Worm (Caenorhabditis elegans) whole organism, L4 larva: ENCODE data around the gene tost-1.
A peak's percentile ranks its signal among the peaks of the same experiment; 100 is the strongest.

Experiments used
- D1046.2 ChIP-seq: fragments of 200-800 bp; sonication (Bioruptor generic); IDR thresholded peaks from 2 replicates; pipeline ENCODE4 v1.3.6; 2022; ENCODE audit warnings: missing genetic modification characterization, missing compliant biosample characterization
- F44E2.7 ChIP-seq: fragments of 200-800 bp; sonication (Bioruptor generic); IDR thresholded peaks from 2 replicates; pipeline ENCODE4 v2.1.2; 2022; ENCODE audit warnings: missing genetic modification characterization, missing compliant biosample characterization
- F49E8.2 ChIP-seq: sonication (generic microtip); optimal IDR thresholded peaks from 2 replicates; lab custom pipeline; 2016; ENCODE audit warnings: missing compliant biosample characterization, mild to moderate bottlenecking, missing genetic modification characterization, borderline replicate concordance
- Y105C5A.15 ChIP-seq: fragments of 200-800 bp; sonication (Bioruptor generic); IDR thresholded peaks from 2 replicates; pipeline ENCODE4 v1.3.6; 2022; ENCODE audit warnings: missing genetic modification characterization, missing compliant biosample characterization
- Y48G9A.11 ChIP-seq: fragments of 200-800 bp; sonication (Bioruptor generic); IDR thresholded peaks from 2 replicates; pipeline ENCODE4 v1.3.6; 2022; ENCODE audit warnings: missing genetic modification reagents, missing genetic modification characterization, missing compliant biosample characterization
- ZK337.2 ChIP-seq: fragments of 200-800 bp; sonication (Bioruptor generic); IDR thresholded peaks from 2 replicates; pipeline ENCODE4 v1.3.6; 2022; ENCODE audit warnings: missing genetic modification reagents, missing genetic modification characterization, missing compliant biosample characterization
- aha-1 ChIP-seq: fragments of 150-350 bp; peaks from one replicate; lab custom pipeline; 2014; ENCODE audit warnings: missing biosample characterization, missing genetic modification characterization
- ceh-28 ChIP-seq: fragments of 150-350 bp; optimal IDR thresholded peaks from 2 replicates; lab custom pipeline; 2014; ENCODE audit warnings: missing biosample characterization, missing genetic modification reagents, missing genetic modification characterization
- ceh-32 ChIP-seq: sonication (generic microtip); optimal IDR thresholded peaks from 2 replicates; lab custom pipeline; 2016; ENCODE audit warnings: mild to moderate bottlenecking, missing genetic modification characterization, missing compliant biosample characterization; ENCODE audit not compliant: poor library complexity
- ceh-62 ChIP-seq: sonication (generic microtip); optimal IDR thresholded peaks from 2 replicates; lab custom pipeline; 2017; ENCODE audit warnings: missing biosample characterization, missing genetic modification characterization
- ces-1 ChIP-seq: fragments of 150-350 bp; sonication (generic microtip); optimal IDR thresholded peaks from 4 replicates; lab custom pipeline; 2014; ENCODE audit warnings: missing biosample characterization, missing genetic modification reagents, missing genetic modification characterization
- daf-16 ChIP-seq, 3 experiments: sonication (generic microtip); optimal IDR thresholded peaks; 2 replicates each; lab custom pipeline; 2016 to 2017; ENCODE audit warnings: missing genetic modification characterization in 3 of 3, missing genetic modification reagents in 3 of 3, mild to moderate bottlenecking in 2 of 3, missing compliant biosample characterization in 2 of 3, missing biosample characterization in 1 of 3, moderate library complexity in 1 of 3
- daf-8 ChIP-seq: fragments of 200-800 bp; sonication (Bioruptor generic); IDR thresholded peaks from 2 replicates; pipeline ENCODE4 v1.3.6; 2022; ENCODE audit warnings: missing genetic modification characterization, missing compliant biosample characterization
- dmd-6 ChIP-seq: fragments of 200-800 bp; sonication (Bioruptor generic); IDR thresholded peaks from 2 replicates; pipeline ENCODE4 v1.3.6; 2022; ENCODE audit warnings: missing genetic modification reagents, missing genetic modification characterization, missing compliant biosample characterization
- dmd-9 ChIP-seq: fragments of 200-800 bp; sonication (Bioruptor generic); IDR thresholded peaks from 2 replicates; pipeline ENCODE4 v1.3.6; 2022; ENCODE audit warnings: missing genetic modification reagents, missing genetic modification characterization, missing compliant biosample characterization
- dpl-1 ChIP-seq: fragments of 150-350 bp; optimal IDR thresholded peaks from 2 replicates; lab custom pipeline; 2014; ENCODE audit warnings: missing biosample characterization, missing genetic modification reagents, missing genetic modification characterization
- dve-1 ChIP-seq: sonication (generic microtip); optimal IDR thresholded peaks from 2 replicates; lab custom pipeline; 2017; ENCODE audit warnings: antibody characterized with exemption, mild to moderate bottlenecking, missing genetic modification characterization, missing compliant biosample characterization; ENCODE audit not compliant: insufficient read depth
- fkh-10 ChIP-seq: fragments of 150-350 bp; optimal IDR thresholded peaks from 2 replicates; lab custom pipeline; 2014; ENCODE audit warnings: missing biosample characterization, missing genetic modification reagents, missing genetic modification characterization
- hif-1 ChIP-seq, 2 experiments: sonication (generic microtip); optimal IDR thresholded peaks; 2 replicates each; lab custom pipeline; 2016 to 2017; ENCODE audit warnings: missing compliant biosample characterization in 2 of 2, missing genetic modification characterization in 2 of 2, missing genetic modification reagents in 2 of 2, missing genotype in 2 of 2, mild to moderate bottlenecking in 1 of 2
- hlh-11 ChIP-seq: fragments of 200-800 bp; sonication (Bioruptor generic); optimal IDR thresholded peaks from 2 replicates; lab custom pipeline; 2018; ENCODE audit warnings: mild to moderate bottlenecking, missing genetic modification characterization, missing compliant biosample characterization
- lin-13 ChIP-seq: fragments of 150-350 bp; optimal IDR thresholded peaks from 2 replicates; lab custom pipeline; 2014; ENCODE audit warnings: missing biosample characterization, missing genetic modification reagents, missing genetic modification characterization
- lin-38 ChIP-seq: fragments of 200-800 bp; sonication (Bioruptor generic); IDR thresholded peaks from 2 replicates; pipeline ENCODE4 v1.3.6; 2022; ENCODE audit warnings: missing genetic modification reagents, missing genetic modification characterization, missing compliant biosample characterization
- lsy-2 ChIP-seq, 2 experiments: fragments of 150-350 bp in 1 of 2; sonication (generic microtip) in 1 of 2; optimal IDR thresholded peaks; 2 replicates each; lab custom pipeline; 2014 to 2017; ENCODE audit warnings: missing biosample characterization in 2 of 2, missing genetic modification characterization in 2 of 2
- mdl-1 ChIP-seq, 2 experiments: fragments of 150-350 bp in 1 of 2; sonication (generic microtip) in 1 of 2; optimal IDR thresholded peaks; 2 replicates each; lab custom pipeline; 2014 to 2017; ENCODE audit warnings: missing biosample characterization in 2 of 2, missing genetic modification characterization in 2 of 2
- mes-2 ChIP-seq: sonication (generic microtip); optimal IDR thresholded peaks from 2 replicates; lab custom pipeline; 2016; ENCODE audit warnings: missing genotype, mild to moderate bottlenecking, missing genetic modification characterization, missing compliant biosample characterization; ENCODE audit not compliant: poor library complexity, severe bottlenecking
- mxl-3 ChIP-seq: fragments of 200-800 bp; sonication (Bioruptor generic); optimal IDR thresholded peaks from 2 replicates; lab custom pipeline; 2018; ENCODE audit warnings: mild to moderate bottlenecking, missing genetic modification characterization, missing compliant biosample characterization
- nhr-11 ChIP-seq: fragments of 150-350 bp; optimal IDR thresholded peaks from 2 replicates; lab custom pipeline; 2014; ENCODE audit warnings: missing biosample characterization, missing genetic modification characterization
- nhr-237 ChIP-seq: sonication (generic microtip); optimal IDR thresholded peaks from 2 replicates; lab custom pipeline; 2017; ENCODE audit warnings: missing biosample characterization, missing genetic modification characterization
- nhr-28 ChIP-seq: fragments of 150-350 bp; optimal IDR thresholded peaks from 2 replicates; lab custom pipeline; 2014; ENCODE audit warnings: missing biosample characterization, missing genetic modification characterization
- nhr-41 ChIP-seq: fragments of 200-800 bp; sonication (Bioruptor generic); IDR thresholded peaks from 2 replicates; pipeline ENCODE4 v1.3.6; 2022; ENCODE audit warnings: missing genetic modification reagents, missing genetic modification characterization, missing compliant biosample characterization
- nhr-42 ChIP-seq: fragments of 200-800 bp; sonication (Bioruptor generic); IDR thresholded peaks from 2 replicates; pipeline ENCODE4 v1.3.6; 2022; ENCODE audit warnings: missing genetic modification characterization, missing compliant biosample characterization
- nhr-48 ChIP-seq: sonication (generic microtip); optimal IDR thresholded peaks from 2 replicates; lab custom pipeline; 2016; ENCODE audit warnings: mild to moderate bottlenecking, missing genetic modification characterization, missing compliant biosample characterization
- nhr-77 ChIP-seq: fragments of 150-350 bp; optimal IDR thresholded peaks from 2 replicates; lab custom pipeline; 2014; ENCODE audit warnings: missing biosample characterization, missing genetic modification characterization
- pha-4 ChIP-seq, 2 experiments: fragments of 150-350 bp in 1 of 2; fragments of 200-800 bp in 1 of 2; sonication (Bioruptor generic) in 1 of 2; IDR thresholded peaks in 1 of 2; optimal IDR thresholded peaks in 1 of 2; 2 replicates each; pipeline versions ENCODE4 v1.3.6 to Lab custom; 2014 to 2022; ENCODE audit warnings: missing genetic modification characterization in 2 of 2, missing genetic modification reagents in 2 of 2, missing biosample characterization in 1 of 2, missing compliant biosample characterization in 1 of 2
- skn-1 ChIP-seq: fragments of 150-350 bp; optimal IDR thresholded peaks from 2 replicates; lab custom pipeline; 2014; ENCODE audit warnings: missing biosample characterization, missing genetic modification characterization
- snpc-1.2 ChIP-seq: fragments of 200-800 bp; sonication (Bioruptor generic); IDR thresholded peaks from 2 replicates; pipeline ENCODE4 v1.3.6; 2022; ENCODE audit warnings: missing genetic modification reagents, missing genetic modification characterization, missing compliant biosample characterization
- tag-97 ChIP-seq: fragments of 200-800 bp; sonication (Bioruptor generic); IDR thresholded peaks from 2 replicates; pipeline ENCODE4 v1.3.6; 2022; ENCODE audit warnings: missing genetic modification characterization, missing compliant biosample characterization
- tra-1 ChIP-seq: fragments of 200-800 bp; sonication (Bioruptor generic); IDR thresholded peaks from 2 replicates; pipeline ENCODE4 v1.3.6; 2022; ENCODE audit warnings: missing genetic modification reagents, missing genetic modification characterization, missing compliant biosample characterization
- unc-130 ChIP-seq: sonication (generic microtip); optimal IDR thresholded peaks from 2 replicates; lab custom pipeline; 2016; ENCODE audit warnings: missing genetic modification reagents, missing genetic modification characterization, missing compliant biosample characterization
- unc-62 ChIP-seq, 3 experiments: fragments of 150-350 bp in 1 of 3; sonication (generic microtip); optimal IDR thresholded peaks in 2 of 3; peaks in 1 of 3; 1 replicate in 1 of 3; 2 replicates in 2 of 3; lab custom pipeline; 2014 to 2017; ENCODE audit warnings: missing biosample characterization in 3 of 3, missing genetic modification characterization in 3 of 3, missing genetic modification reagents in 3 of 3, missing genotype in 1 of 3
- zfp-3 ChIP-seq: fragments of 200-800 bp; sonication (Bioruptor generic); conservative IDR thresholded peaks from 2 replicates; pipeline ENCODE4 v1.3.6; 2022; ENCODE audit warnings: missing genetic modification reagents, missing genetic modification characterization, missing compliant biosample characterization
- ztf-7 ChIP-seq: fragments of 150-350 bp; optimal IDR thresholded peaks from 2 replicates; lab custom pipeline; 2014; ENCODE audit warnings: missing biosample characterization, missing genetic modification characterization

The tost-1 gene

ce11 chrIII:4917960-4918712 lies 40.0 kb upstream of the tost-1 start, which contains the start of gene rpb-8 (continued):
- TF ChIP-seq dmd-9 (GFP tag; lab: Robert Waterston, UW) = no peak
- no peak for TF ChIP-seq mdl-1 (tag; optimal IDR thresholded peaks at IDR 0.05; lab: Kevin White, UChicago)
- TF ChIP-seq pha-4 (GFP tag; IDR thresholded peaks at IDR 0.05; lab: Robert Waterston, UW) = no peak
- TF ChIP-seq pha-4 (tag; optimal IDR thresholded peaks at IDR 0.05; lab: Kevin White, UChicago) = no peak
- TF ChIP-seq nhr-48 (tag; lab: Kevin White, UChicago) = no peak
- TF ChIP-seq daf-8 (GFP tag; lab: Robert Waterston, UW) = no peak
- no peak for TF ChIP-seq ceh-32 (tag; lab: Kevin White, UChicago)
- TF ChIP-seq dve-1 (tag; lab: Kevin White, UChicago) = peak; percentile 9
- TF ChIP-seq unc-130 = no peak
- TF ChIP-seq lin-13 (GFP tag; lab: Kevin White, UChicago) = no peak
- no peak for TF ChIP-seq nhr-11 (tag; lab: Kevin White, UChicago)
- TF ChIP-seq skn-1 (tag; lab: Kevin White, UChicago) = no peak
- TF ChIP-seq nhr-42 = no peak
- TF ChIP-seq ztf-7 (tag; lab: Kevin White, UChicago) = no peak
- no peak for TF ChIP-seq Y48G9A.11 (GFP tag; lab: Robert Waterston, UW)
- no peak for TF ChIP-seq nhr-77
- TF ChIP-seq lin-38 (GFP tag; lab: Robert Waterston, UW) = 0 out of 2 replicates have a peak, but pooled peaks have one; percentile 22
- TF ChIP-seq ZK337.2 (GFP tag; lab: Robert Waterston, UW) = no peak
- TF ChIP-seq mxl-3 = no peak
- no peak for TF ChIP-seq snpc-1.2 (GFP tag; lab: Robert Waterston, UW)
- no peak for TF ChIP-seq ceh-62 (tag; lab: Kevin White, UChicago)
- TF ChIP-seq ceh-28 (tag; lab: Kevin White, UChicago) = no peak

DNA sequence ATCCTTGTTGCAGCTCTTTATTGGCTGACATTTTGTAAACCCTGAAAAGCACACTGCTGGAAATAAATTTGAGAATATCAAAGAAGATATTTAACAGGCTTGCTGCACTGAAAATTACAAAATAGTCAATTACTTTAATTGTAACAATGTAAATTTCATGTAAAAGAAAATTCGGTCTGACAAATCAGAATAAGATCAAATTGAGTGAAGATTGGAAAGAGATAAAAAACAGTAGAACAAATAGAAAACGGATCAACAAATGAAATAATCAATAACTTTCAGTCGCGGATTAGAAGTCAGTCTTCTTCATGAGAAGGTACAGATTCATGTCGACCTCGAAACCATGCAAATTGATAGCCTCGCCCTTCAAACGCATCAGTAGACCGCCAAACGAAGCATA lies 39.0 kb upstream of the tost-1 start, which contains the start of gene rars-1:
Gene rars-1 (minus strand): TSS at position 101 of the 400 bp plus-strand sequence.
- TF ChIP-seq nhr-41 (GFP tag; lab: Robert Waterston, UW) (no peak), ces-1 (no peak), tra-1 (GFP tag; lab: Robert Waterston, UW) (no peak), D1046.2 (no peak), unc-62 (GFP tag; optimal IDR thresholded peaks at IDR 0.05 in 1 of 2; lab: Kevin White, UChicago) (peak in 1 of 2 experiments; percentile 57), unc-62 (tag; optimal IDR thresholded peaks at IDR 0.05; lab: Kevin White, UChicago) (no peak)

DNA sequence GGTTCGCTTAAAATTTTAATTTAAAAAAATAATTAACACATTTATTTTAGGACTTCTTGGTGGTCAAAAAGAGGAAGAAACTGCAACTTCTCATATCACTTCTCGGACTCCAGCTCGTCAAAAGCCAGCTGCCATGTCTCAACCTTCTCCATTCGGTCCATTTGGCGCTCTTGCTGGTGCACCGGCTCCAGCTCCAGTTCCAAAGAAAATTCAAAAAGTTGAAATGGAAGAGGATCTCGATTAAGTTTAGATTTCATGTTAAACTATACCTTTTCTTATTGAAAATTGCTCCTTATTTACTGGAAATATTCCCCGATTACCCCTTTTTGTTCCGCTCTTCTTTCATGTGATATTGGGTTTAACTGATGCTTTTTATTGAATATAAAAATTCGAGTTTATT lies 35.6 kb upstream of the tost-1 start:
- TF ChIP-seq nhr-237 (no peak), snpc-1.2 (GFP tag; lab: Robert Waterston, UW) (no peak), lin-13 (GFP tag; lab: Kevin White, UChicago) (no peak), Y105C5A.15 (no peak), aha-1 (tag; lab: Kevin White, UChicago) (peak; percentile 93)

ce11 chrIII:4912317-4912716 lies 34.2 kb upstream of the tost-1 start, which contains the start of the genes F26F4.9 and cee-1:
Gene F26F4.9 (minus strand): TSS chrIII:4912521.
Gene cee-1 (plus strand): TSS chrIII:4912699.
- TF ChIP-seq mxl-3 = no peak
- TF ChIP-seq aha-1 (tag; lab: Kevin White, UChicago) = peak; percentile 86
- TF ChIP-seq dmd-6 = peak; percentile 19; the same call in 1 of the 2 replicates
- peak in 1 of 2 experiments; percentile 74 for TF ChIP-seq lsy-2 (tag; optimal IDR thresholded peaks at IDR 0.05; lab: Kevin White, UChicago)
- no peak for TF ChIP-seq ceh-28 (tag; lab: Kevin White, UChicago)
- TF ChIP-seq daf-16 (GFP tag; optimal IDR thresholded peaks at IDR 0.05; lab: Kevin White, UChicago) = no peak
- peak; percentile 33 for TF ChIP-seq daf-16 (tag; optimal IDR thresholded peaks at IDR 0.05; lab: Kevin White, UChicago)
- no peak for TF ChIP-seq zfp-3 (GFP tag; lab: Robert Waterston, UW)
- no peak for TF ChIP-seq Y105C5A.15
- no peak for TF ChIP-seq fkh-10 (GFP tag; lab: Kevin White, UChicago)
- peak; percentile 3 for TF ChIP-seq hlh-11 (tag; lab: Kevin White, UChicago)
- peak; percentile 86 for TF ChIP-seq unc-130
- TF ChIP-seq hif-1 (tag; optimal IDR thresholded peaks at IDR 0.05; lab: Kevin White, UChicago) = peak in 1 of 2 experiments; percentile 70
- TF ChIP-seq tag-97 = no peak
- TF ChIP-seq nhr-28 (tag; lab: Kevin White, UChicago) = peak; percentile 8
- TF ChIP-seq dmd-9 (GFP tag; lab: Robert Waterston, UW) = 0 out of 2 replicates have a peak, but pooled peaks have one; percentile 37
- TF ChIP-seq mes-2 (tag; lab: Kevin White, UChicago) = peak; percentile 97
- no peak for TF ChIP-seq F44E2.7 (GFP tag; lab: Robert Waterston, UW)
- peak; percentile 78 for TF ChIP-seq dpl-1
- peak; percentile 44 for TF ChIP-seq dve-1 (tag; lab: Kevin White, UChicago)
- peak; percentile 4 for TF ChIP-seq F49E8.2 (tag; lab: Kevin White, UChicago)
